Worm (Caenorhabditis elegans): Measurements from ENCODE around the gene pqn-13.

Gene pqn-13

DNA sequence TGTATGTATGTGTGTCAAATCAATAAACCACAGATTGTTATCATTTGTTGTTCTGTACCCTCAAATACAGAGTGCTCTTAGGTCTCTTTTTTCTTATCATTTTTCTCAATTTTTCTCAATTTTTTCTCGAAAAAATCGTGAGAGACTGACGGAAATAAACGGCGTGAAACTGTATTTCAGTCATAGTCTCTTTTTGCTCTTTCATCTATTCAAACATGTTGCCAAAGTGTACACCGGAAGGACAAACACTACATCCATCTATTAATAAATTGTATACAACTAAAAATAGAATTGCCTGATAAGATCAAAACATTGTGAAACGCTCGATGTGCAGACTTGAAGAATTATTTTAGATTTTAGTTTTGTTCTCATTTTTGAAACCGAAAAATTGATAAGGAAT lies 41.5 kb downstream of the pqn-13 start:
- peak; percentile 18 for TF ChIP-seq nhr-28 (tag; optimal IDR thresholded peaks at IDR 0.05)
- TF ChIP-seq dve-1 (tag; optimal IDR thresholded peaks at IDR 0.05; ENCODE audit: insufficient read depth): peak; percentile 32
- TF ChIP-seq ama-1 (optimal IDR thresholded peaks at IDR 0.05): no peak
- TF ChIP-seq nhr-111 (GFP tag; optimal IDR thresholded peaks at IDR 0.05): no peak
- TF ChIP-seq nhr-6 (tag; optimal IDR thresholded peaks at IDR 0.05): peak; percentile 6
- peak; percentile 28; the same call in 1 of the 2 replicates for TF ChIP-seq dmd-6 (GFP tag; IDR thresholded peaks at IDR 0.05)
- TF ChIP-seq daf-16 (GFP tag; optimal IDR thresholded peaks at IDR 0.05): no peak
- TF ChIP-seq daf-16 (tag; optimal IDR thresholded peaks at IDR 0.05): peak; percentile 66

DNA sequence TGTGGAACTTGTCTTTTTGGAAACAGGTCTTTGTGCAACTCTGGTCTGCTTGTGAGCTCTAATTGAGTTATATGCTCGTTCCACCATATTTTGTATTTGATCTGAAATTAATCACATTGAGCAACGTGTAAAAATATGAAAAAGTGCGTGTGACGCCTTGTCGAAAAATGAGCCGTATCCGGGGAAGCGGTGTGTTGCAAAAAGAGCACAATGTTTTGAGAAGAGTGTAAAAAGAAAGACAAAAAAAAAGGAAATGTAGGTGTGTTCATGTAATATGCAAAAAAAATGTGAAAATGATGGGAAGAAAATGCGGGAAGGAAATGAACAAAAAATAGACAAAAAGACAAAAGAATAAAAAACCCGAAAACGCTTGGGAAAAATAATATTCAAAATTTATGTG lies 45.1 kb downstream of the pqn-13 start, which contains the start of gene acy-4:
acy-4 (minus strand) TSS at position 101 of the 400 bp plus-strand sequence.
- TF ChIP-seq spr-1 (tag; optimal IDR thresholded peaks at IDR 0.05) (no peak), dmd-9 (GFP tag; IDR thresholded peaks at IDR 0.05) (no peak), set-16 (GFP tag; IDR thresholded peaks at IDR 0.05) (no peak), hlh-30 (tag; optimal IDR thresholded peaks at IDR 0.05; ENCODE audit: insufficient read depth) (no peak)

- TF ChIP-seq daf-8 (GFP tag; IDR thresholded peaks at IDR 0.05) (no peak), lin-39 (tag; optimal IDR thresholded peaks at IDR 0.05) (no peak), unc-39 (tag; optimal IDR thresholded peaks at IDR 0.05) (no peak), daf-12 (tag; optimal IDR thresholded peaks at IDR 0.05) (no peak), cey-2 (tag; optimal IDR thresholded peaks at IDR 0.05; ENCODE audit: borderline replicate concordance, insufficient read depth) (no peak), ceh-20 (GFP tag; IDR thresholded peaks at IDR 0.05) (peak; percentile 29; the same call in 1 of the 2 replicates), unc-62 (GFP tag; optimal IDR thresholded peaks at IDR 0.05 in 1 of 2) (peak in 1 of 2 experiments; percentile 99), unc-62 (tag; optimal IDR thresholded peaks at IDR 0.05) (no peak), ZK546.5 (tag; optimal IDR thresholded peaks at IDR 0.05) (no peak), dmd-8 (GFP tag; IDR thresholded peaks at IDR 0.05) (no peak), Y48G9A.11 (GFP tag; IDR thresholded peaks at IDR 0.05) (no peak), set-16 (GFP tag; IDR thresholded peaks at IDR 0.05) (no peak), tra-1 (GFP tag; IDR thresholded peaks at IDR 0.05) (0 out of 2 replicates have a peak, but pooled peaks have one; percentile 41)
Measured at ce11 chrV:5628014-5628413, 47.9 kb downstream of the pqn-13 start.

DNA sequence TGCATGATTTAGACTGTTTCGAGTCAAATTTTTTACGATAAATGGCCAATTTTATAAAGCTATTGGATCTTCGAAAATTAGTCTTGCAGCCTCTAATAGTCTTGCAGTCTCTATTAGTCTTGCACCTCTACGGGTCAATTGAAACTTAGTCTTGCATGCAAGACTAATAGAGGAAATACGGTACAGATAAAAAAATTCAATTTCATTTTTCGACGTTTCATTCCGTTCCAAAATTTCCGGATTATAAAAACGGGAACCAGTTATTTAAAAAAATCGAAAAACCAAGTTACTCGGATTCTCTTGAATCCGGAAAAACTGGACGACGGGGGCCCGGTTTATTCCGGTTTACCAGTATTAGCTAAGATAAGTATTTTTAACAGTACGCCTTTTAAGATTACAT lies 54.5 kb downstream of the pqn-13 start, which contains the start of gene M03E7.1:
M03E7.1 (plus strand) TSS at position 301 of the 400 bp plus-strand sequence.
- TF ChIP-seq nhr-6 (tag; optimal IDR thresholded peaks at IDR 0.05): no peak
- no peak for TF ChIP-seq ces-1 (GFP tag; optimal IDR thresholded peaks at IDR 0.05)
- no peak for TF ChIP-seq nhr-25 (tag; optimal IDR thresholded peaks at IDR 0.05; ENCODE audit: borderline replicate concordance, insufficient read depth)
- no peak for TF ChIP-seq aly-2 (tag; optimal IDR thresholded peaks at IDR 0.05)
- no peak for TF ChIP-seq egl-43 (GFP tag; IDR thresholded peaks at IDR 0.05)
- no peak for TF ChIP-seq aha-1 (tag)

ce11 chrV:5620040-5620439 lies 55.9 kb downstream of the pqn-13 start, which contains the start of gene memb-2:
memb-2 (minus strand) TSS chrV:5620140.
- TF ChIP-seq F26F4.8 (GFP tag; conservative IDR thresholded peaks at IDR 0.05): no peak
- TF ChIP-seq zfp-3 (GFP tag; conservative IDR thresholded peaks at IDR 0.05): no peak
- TF ChIP-seq nhr-11 (tag; optimal IDR thresholded peaks at IDR 0.05): no peak
- no peak for TF ChIP-seq dmd-6 (GFP tag; IDR thresholded peaks at IDR 0.05)
- no peak for TF ChIP-seq gei-8 (GFP tag; optimal IDR thresholded peaks at IDR 0.05)
- no peak for TF ChIP-seq zip-2 (tag; optimal IDR thresholded peaks at IDR 0.05)
- TF ChIP-seq hlh-30 (tag; optimal IDR thresholded peaks at IDR 0.05; ENCODE audit: insufficient read depth): no peak
- TF ChIP-seq ceh-32 (tag; optimal IDR thresholded peaks at IDR 0.05; ENCODE audit: poor library complexity): no peak
